Fruit fly (Drosophila melanogaster) whole organism, embryonic: ENCODE results near the gene Tet.
A peak's percentile ranks its signal among the peaks of the same experiment; 100 is the strongest.

Source experiments
- Aef1 ChIP-seq: fragments of 200-800 bp; sonication (Bioruptor generic); IDR thresholded peaks from 3 replicates; pipeline ENCODE4 v1.3.6; 2022; ENCODE audit warnings: missing biosample characterization, missing genetic modification characterization
- Bgb ChIP-seq: fragments of 200-800 bp; sonication (Bioruptor generic); IDR thresholded peaks from 2 replicates; pipeline ENCODE4 v1.3.6; 2022; ENCODE audit warnings: missing biosample characterization, missing genetic modification characterization; ENCODE audit not compliant: partially characterized antibody
- CG10565 ChIP-seq: fragments of 200-800 bp; sonication (Bioruptor generic); optimal IDR thresholded peaks from 3 replicates; lab custom pipeline; 2016; ENCODE audit warnings: missing biosample characterization, mild to moderate bottlenecking, missing genetic modification characterization
- CG12155 ChIP-seq: fragments of 200-800 bp; sonication (Bioruptor generic); optimal IDR thresholded peaks from 3 replicates; lab custom pipeline; 2016; ENCODE audit warnings: missing biosample characterization, missing genetic modification characterization
- CG13624 ChIP-seq: fragments of 200-800 bp; sonication (Bioruptor generic); optimal IDR thresholded peaks from 2 replicates; lab custom pipeline; 2016; ENCODE audit warnings: missing biosample characterization, missing genetic modification characterization
- CG13894 ChIP-seq: fragments of 200-800 bp; sonication (Bioruptor generic); optimal IDR thresholded peaks from 3 replicates; lab custom pipeline; 2018; ENCODE audit warnings: missing biosample characterization, mild to moderate bottlenecking, missing genetic modification characterization, moderate library complexity
- CG14050 ChIP-seq: fragments of 200-800 bp; sonication (Bioruptor generic); IDR thresholded peaks from 3 replicates; pipeline ENCODE4 v1.3.6; 2022; ENCODE audit warnings: missing biosample characterization, missing genetic modification characterization
- CG16779 ChIP-seq: fragments of 200-800 bp; sonication (Bioruptor generic); IDR thresholded peaks from 2 replicates; pipeline ENCODE4 v1.3.6; 2022; ENCODE audit warnings: missing biosample characterization, missing genetic modification characterization
- CG17361 ChIP-seq: fragments of 200-800 bp; sonication (Bioruptor generic); IDR thresholded peaks from 3 replicates; pipeline ENCODE4 v1.3.6; 2022; ENCODE audit warnings: missing biosample characterization, missing genetic modification characterization
- CG17612 ChIP-seq: fragments of 200-800 bp; sonication (Bioruptor generic); IDR thresholded peaks from 2 replicates; pipeline ENCODE4 v1.3.6; 2022; ENCODE audit warnings: missing biosample characterization, missing genetic modification characterization
- CG18599 ChIP-seq: fragments of 200-800 bp; sonication (Bioruptor generic); optimal IDR thresholded peaks from 3 replicates; lab custom pipeline; 2017; ENCODE audit warnings: missing biosample characterization, missing genetic modification characterization, mild to moderate bottlenecking, moderate library complexity, missing genetic modification reagents
- CG18764 ChIP-seq: fragments of 200-800 bp; sonication (Bioruptor generic); optimal IDR thresholded peaks from 3 replicates; lab custom pipeline; 2016; ENCODE audit warnings: missing biosample characterization, missing genetic modification characterization
- CG3281 ChIP-seq: fragments of 200-800 bp; sonication (Bioruptor generic); optimal IDR thresholded peaks from 3 replicates; lab custom pipeline; 2017; ENCODE audit warnings: missing biosample characterization, mild to moderate bottlenecking, missing genetic modification characterization
- CG33557 ChIP-seq: fragments of 200-800 bp; sonication (Bioruptor generic); optimal IDR thresholded peaks from 2 replicates; lab custom pipeline; 2019; ENCODE audit warnings: missing biosample characterization, mild to moderate bottlenecking, missing genetic modification characterization, moderate library complexity
- CG34224 ChIP-seq: fragments of 200-800 bp; sonication (Bioruptor generic); IDR thresholded peaks from 3 replicates; pipeline ENCODE4 v1.3.6; 2022; ENCODE audit warnings: missing biosample characterization, missing genetic modification characterization; ENCODE audit not compliant: partially characterized antibody
- CG34422 ChIP-seq: fragments of 200-800 bp; sonication (Bioruptor generic); IDR thresholded peaks from 3 replicates; pipeline ENCODE4 v1.3.6; 2022; ENCODE audit warnings: missing biosample characterization, missing genetic modification characterization
- CG5953 ChIP-seq: fragments of 200-800 bp; sonication (Bioruptor generic); IDR thresholded peaks from 2 replicates; pipeline ENCODE4 v1.3.6; 2022; ENCODE audit warnings: missing biosample characterization, missing genetic modification characterization
- CG6683 ChIP-seq: fragments of 200-800 bp; sonication (Bioruptor generic); optimal IDR thresholded peaks from 2 replicates; lab custom pipeline; 2017; ENCODE audit warnings: missing biosample characterization, mild to moderate bottlenecking, missing genetic modification characterization, missing genetic modification reagents
- CG7372 ChIP-seq: fragments of 200-800 bp; sonication (Bioruptor generic); IDR thresholded peaks from 2 replicates; pipeline ENCODE4 v1.3.6; 2022; ENCODE audit warnings: missing biosample characterization, missing genetic modification characterization
- CG7928 ChIP-seq: fragments of 200-800 bp; sonication (Bioruptor generic); optimal IDR thresholded peaks from 2 replicates; lab custom pipeline; 2017; ENCODE audit warnings: missing biosample characterization, mild to moderate bottlenecking, missing genetic modification characterization
- CG9797 ChIP-seq: fragments of 200-800 bp; sonication (Bioruptor generic); optimal IDR thresholded peaks from 3 replicates; lab custom pipeline; 2018; ENCODE audit warnings: missing biosample characterization, mild to moderate bottlenecking, missing genetic modification characterization
- CG9876 ChIP-seq: fragments of 200-800 bp; sonication (Bioruptor generic); optimal IDR thresholded peaks from 2 replicates; lab custom pipeline; 2016; ENCODE audit warnings: missing biosample characterization, missing genetic modification characterization
- CTCF ChIP-seq: fragments of 200-800 bp; sonication (Bioruptor generic); optimal IDR thresholded peaks from 2 replicates; lab custom pipeline; 2017; ENCODE audit warnings: missing biosample characterization, mild to moderate bottlenecking, missing genetic modification characterization, moderate library complexity
- CoRest ChIP-seq: fragments of 200-800 bp; sonication (Bioruptor generic); optimal IDR thresholded peaks from 3 replicates; lab custom pipeline; 2018; ENCODE audit warnings: missing biosample characterization, mild to moderate bottlenecking, missing genetic modification characterization, moderate library complexity
- Dp ChIP-seq: fragments of 200-800 bp; sonication (Bioruptor generic); optimal IDR thresholded peaks from 2 replicates; lab custom pipeline; 2018; ENCODE audit warnings: missing biosample characterization, mild to moderate bottlenecking, missing genetic modification characterization, moderate library complexity
- ERR ChIP-seq: fragments of 200-800 bp; sonication (Bioruptor generic); optimal IDR thresholded peaks from 2 replicates; lab custom pipeline; 2016; ENCODE audit warnings: missing biosample characterization, missing genetic modification characterization
- Ets97D ChIP-seq: fragments of 200-800 bp; sonication (Bioruptor generic); optimal IDR thresholded peaks from 3 replicates; lab custom pipeline; 2016; ENCODE audit warnings: missing biosample characterization, missing genetic modification characterization
- HmgZ ChIP-seq: fragments of 200-800 bp; sonication (Bioruptor generic); optimal IDR thresholded peaks from 2 replicates; lab custom pipeline; 2018; ENCODE audit warnings: missing biosample characterization, mild to moderate bottlenecking, missing genetic modification characterization
- Hr3 ChIP-seq: fragments of 200-800 bp; sonication (Bioruptor generic); optimal IDR thresholded peaks from 3 replicates; lab custom pipeline; 2016; ENCODE audit warnings: missing biosample characterization, missing genetic modification characterization
- Hr39 ChIP-seq: fragments of >200 bp; optimal IDR thresholded peaks from 2 replicates; lab custom pipeline; 2017
- Jarid2 ChIP-seq: fragments of 200-800 bp; sonication (Bioruptor generic); optimal IDR thresholded peaks from 3 replicates; lab custom pipeline; 2017; ENCODE audit warnings: mild to moderate bottlenecking, missing biosample characterization, missing genetic modification reagents, missing genetic modification characterization
- Myb ChIP-seq: fragments of 200-800 bp; sonication (Bioruptor generic); optimal IDR thresholded peaks from 2 replicates; lab custom pipeline; 2016; ENCODE audit warnings: missing biosample characterization, missing genetic modification characterization
- bowl ChIP-seq: fragments of 200-800 bp; sonication (Bioruptor generic); IDR thresholded peaks from 2 replicates; pipeline ENCODE4 v1.3.6; 2022; ENCODE audit warnings: missing biosample characterization, missing genetic modification characterization
- cad ChIP-seq: fragments of >200 bp; optimal IDR thresholded peaks from 2 replicates; lab custom pipeline; 2017; ENCODE audit warnings: missing biosample characterization, missing genetic modification characterization
- dysf ChIP-seq: fragments of 200-800 bp; sonication (Bioruptor generic); IDR thresholded peaks from 3 replicates; pipeline ENCODE4 v1.3.6; 2022; ENCODE audit warnings: missing biosample characterization, missing genetic modification characterization
- fd102C ChIP-seq: fragments of 200-800 bp; sonication (Bioruptor generic); optimal IDR thresholded peaks from 2 replicates; lab custom pipeline; 2018; ENCODE audit warnings: missing biosample characterization, mild to moderate bottlenecking, missing genetic modification characterization, moderate library complexity
- fd64A ChIP-seq: fragments of 200-800 bp; sonication (Bioruptor generic); optimal IDR thresholded peaks from 3 replicates; lab custom pipeline; 2018; ENCODE audit warnings: missing biosample characterization, mild to moderate bottlenecking, missing genetic modification characterization
- ftz-f1 ChIP-seq: fragments of 200-800 bp; sonication (Bioruptor generic); optimal IDR thresholded peaks from 2 replicates; lab custom pipeline; 2016; ENCODE audit warnings: missing biosample characterization, missing genetic modification characterization
- gro ChIP-seq: fragments of 200-800 bp; sonication (Bioruptor generic); optimal IDR thresholded peaks from 2 replicates; lab custom pipeline; 2016; ENCODE audit warnings: missing biosample characterization, missing genetic modification characterization
- h ChIP-seq: fragments of >200 bp; optimal IDR thresholded peaks from 2 replicates; lab custom pipeline; 2017
- insv ChIP-seq, 2 experiments: fragments of 200-800 bp; sonication (Bioruptor generic); optimal IDR thresholded peaks; 3 replicates each; lab custom pipeline; 2016 to 2018; ENCODE audit warnings: missing biosample characterization in 2 of 2, missing genetic modification characterization in 2 of 2
- ken ChIP-seq: fragments of 200-800 bp; sonication (Bioruptor generic); IDR thresholded peaks from 3 replicates; pipeline ENCODE4 v1.3.6; 2022; ENCODE audit warnings: missing biosample characterization, missing genetic modification characterization
- lilli ChIP-seq: fragments of 200-800 bp; sonication (Bioruptor generic); optimal IDR thresholded peaks from 3 replicates; lab custom pipeline; 2016; ENCODE audit warnings: missing biosample characterization, missing genetic modification characterization
- lola ChIP-seq, 3 experiments: fragments of >200 bp in 2 of 3; fragments of 200-800 bp in 1 of 3; sonication (Bioruptor generic) in 1 of 3; optimal IDR thresholded peaks; 2 replicates each; lab custom pipeline; 2017 to 2019; ENCODE audit warnings: missing biosample characterization in 3 of 3, missing genetic modification characterization in 3 of 3, mild to moderate bottlenecking in 1 of 3, moderate library complexity in 1 of 3
- pan ChIP-seq, 4 experiments: fragments of >200 bp in 3 of 4; fragments of 200-800 bp in 1 of 4; sonication (Bioruptor generic) in 1 of 4; optimal IDR thresholded peaks in 3 of 4; IDR thresholded peaks in 1 of 4; 2 replicates each; pipeline versions ENCODE4 v1.3.6 to Lab custom; 2017 to 2022; ENCODE audit warnings: missing biosample characterization in 2 of 4, missing genetic modification characterization in 2 of 4, mixed read lengths in 1 of 4
- rib ChIP-seq: fragments of 200-800 bp; sonication (Bioruptor generic); IDR thresholded peaks from 2 replicates; pipeline ENCODE4 v1.3.6; 2022; ENCODE audit warnings: missing biosample characterization, missing genetic modification characterization
- schlank ChIP-seq: fragments of 200-800 bp; sonication (Bioruptor generic); optimal IDR thresholded peaks from 2 replicates; lab custom pipeline; 2018; ENCODE audit warnings: missing biosample characterization, mild to moderate bottlenecking, missing genetic modification characterization
- tgo ChIP-seq: fragments of 200-800 bp; sonication (Bioruptor generic); IDR thresholded peaks from 3 replicates; pipeline ENCODE4 v1.3.6; 2022; ENCODE audit warnings: missing biosample characterization, missing genetic modification characterization
- tna ChIP-seq: fragments of 200-800 bp; sonication (Bioruptor generic); IDR thresholded peaks from 2 replicates; pipeline ENCODE4 v1.3.6; 2022; ENCODE audit warnings: missing biosample characterization, missing genetic modification characterization; ENCODE audit not compliant: partially characterized antibody
- twi ChIP-seq: fragments of 200-800 bp; optimal IDR thresholded peaks from 2 replicates; lab custom pipeline; 2019; ENCODE audit warnings: missing biosample characterization, mild to moderate bottlenecking, missing genetic modification characterization, moderate library complexity
- vvl ChIP-seq: fragments of 200-800 bp; sonication (Bioruptor generic); IDR thresholded peaks from 2 replicates; pipeline ENCODE4 v1.3.6; 2022; ENCODE audit warnings: missing biosample characterization, missing genetic modification characterization
- yki ChIP-seq: fragments of >200 bp; optimal IDR thresholded peaks from 3 replicates; lab custom pipeline; 2018

Gene Tet

DNA sequence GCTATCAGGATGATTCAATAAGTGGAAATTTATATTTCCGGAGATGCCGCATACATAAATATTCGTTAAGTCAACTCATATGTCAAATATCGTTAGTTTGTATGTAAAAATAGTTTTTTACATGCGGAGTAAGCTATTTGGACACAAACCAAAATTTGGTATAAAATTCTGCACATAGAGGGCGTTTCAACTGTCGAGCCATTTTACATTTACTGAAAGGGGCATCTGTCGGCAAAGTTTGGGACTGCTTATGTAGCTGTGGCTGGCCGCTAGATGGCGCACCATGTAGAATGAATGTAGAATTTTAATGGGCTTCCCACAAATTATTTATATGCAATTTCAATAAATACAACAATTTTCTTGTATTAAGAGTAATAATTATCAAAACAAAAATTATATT, 27.2 kb downstream of the Tet start (continued):
- TF ChIP-seq tgo (GFP tag; lab: Robert Waterston, UW), result peak; percentile 54
- TF ChIP-seq Bgb, result peak; percentile 84
- peak; percentile 80 for TF ChIP-seq yki (lab: Kevin White, UChicago)
- no peak for TF ChIP-seq fd64A (GFP tag; lab: Kevin White, UChicago)
- peak; percentile 6 for TF ChIP-seq ftz-f1 (GFP tag; lab: Kevin White, UChicago)
- TF ChIP-seq CG7372 (GFP tag; lab: Robert Waterston, UW), result no peak
- peak; percentile 70 for TF ChIP-seq CoRest (tag; lab: Kevin White, UChicago)
- TF ChIP-seq bowl (GFP tag; lab: Robert Waterston, UW), result no peak
- peak; percentile 71 for TF ChIP-seq Myb (GFP tag; lab: Kevin White, UChicago)
- peak; percentile 26 for TF ChIP-seq ERR (GFP tag; lab: Kevin White, UChicago)
- TF ChIP-seq CG10565, result no peak
- TF ChIP-seq CG13624 (GFP tag; lab: Kevin White, UChicago), result peak; percentile 46
- TF ChIP-seq CG3281 (GFP tag; lab: Kevin White, UChicago), result no peak
- peak; percentile 28 for TF ChIP-seq CG33557 (GFP tag; lab: Kevin White, UChicago)
- no peak for TF ChIP-seq pan (optimal IDR thresholded peaks at IDR 0.05; lab: Kevin White, UChicago)
- no peak for TF ChIP-seq pan (GFP tag; optimal IDR thresholded peaks at IDR 0.05 in 1 of 2, IDR thresholded peaks at IDR 0.05 in 1 of 2)
- peak; percentile 99 for TF ChIP-seq CTCF (GFP tag; lab: Kevin White, UChicago)
- peak; percentile 11 for TF ChIP-seq twi (tag; lab: Kevin White, UChicago)
- TF ChIP-seq Jarid2 (GFP tag; lab: Kevin White, UChicago), result peak; percentile 40
- TF ChIP-seq CG16779 (GFP tag; lab: Robert Waterston, UW), result peak; percentile 63; the same call in 1 of the 2 replicates
- TF ChIP-seq CG14050 (GFP tag; lab: Robert Waterston, UW), result no peak; the same call in 2 of the 3 replicates
- TF ChIP-seq CG6683 (GFP tag; lab: Kevin White, UChicago), result no peak
- TF ChIP-seq CG7928 (GFP tag; lab: Kevin White, UChicago), result no peak
- peak; percentile 85 for TF ChIP-seq HmgZ (tag; lab: Kevin White, UChicago)
- peak; percentile 66 for TF ChIP-seq Aef1
- TF ChIP-seq Hr39, result no peak
- no peak for TF ChIP-seq CG17612 (GFP tag; lab: Robert Waterston, UW)
- peak in 1 of 2 experiments; percentile 76 for TF ChIP-seq insv (GFP tag; optimal IDR thresholded peaks at IDR 0.05; lab: Kevin White, UChicago)
- no peak for TF ChIP-seq schlank (tag; lab: Kevin White, UChicago)
- no peak for TF ChIP-seq CG34224 (GFP tag; lab: Robert Waterston, UW)
- peak; percentile 12 for TF ChIP-seq Dp (GFP tag; lab: Kevin White, UChicago)
- TF ChIP-seq CG12155 (GFP tag; lab: Kevin White, UChicago), result peak; percentile 57
- no peak for TF ChIP-seq CG9797 (GFP tag; lab: Kevin White, UChicago)
- TF ChIP-seq CG5953 (GFP tag; lab: Robert Waterston, UW), result 0 out of 2 replicates have a peak, but pooled peaks have one; percentile 36
- TF ChIP-seq lilli (GFP tag; lab: Kevin White, UChicago), result peak; percentile 72
- TF ChIP-seq CG9876 (GFP tag; lab: Kevin White, UChicago), result peak; percentile 84
- peak; percentile 77 for TF ChIP-seq CG34422
- TF ChIP-seq fd102C, result peak; percentile 40
- TF ChIP-seq h (lab: Kevin White, UChicago), result no peak
- peak; percentile 52 for TF ChIP-seq CG18764 (GFP tag; lab: Kevin White, UChicago)
- peak; percentile 73 for TF ChIP-seq Ets97D (GFP tag; lab: Kevin White, UChicago)
- TF ChIP-seq ken, result peak; percentile 67
- no peak for TF ChIP-seq rib (GFP tag; lab: Robert Waterston, UW)
- peak; percentile 66 for TF ChIP-seq dysf (GFP tag; lab: Robert Waterston, UW)
- TF ChIP-seq gro, result peak; percentile 53
- no peak for TF ChIP-seq CG18599 (GFP tag; lab: Kevin White, UChicago)
- TF ChIP-seq CG13894, result no peak
- TF ChIP-seq CG17361 (GFP tag; lab: Robert Waterston, UW), result peak; percentile 61; the same call in 2 of the 3 replicates
- no peak for TF ChIP-seq tna
- no peak for TF ChIP-seq cad
- TF ChIP-seq vvl, result peak; percentile 77
- TF ChIP-seq Hr3 (GFP tag; lab: Kevin White, UChicago), result peak; percentile 74
- peak in 1 of 3 experiments; percentile 25 for TF ChIP-seq lola (GFP tag; optimal IDR thresholded peaks at IDR 0.05; lab: Kevin White, UChicago)
